Worm (Caenorhabditis elegans): ENCODE results near the gene srt-40.

DNA sequence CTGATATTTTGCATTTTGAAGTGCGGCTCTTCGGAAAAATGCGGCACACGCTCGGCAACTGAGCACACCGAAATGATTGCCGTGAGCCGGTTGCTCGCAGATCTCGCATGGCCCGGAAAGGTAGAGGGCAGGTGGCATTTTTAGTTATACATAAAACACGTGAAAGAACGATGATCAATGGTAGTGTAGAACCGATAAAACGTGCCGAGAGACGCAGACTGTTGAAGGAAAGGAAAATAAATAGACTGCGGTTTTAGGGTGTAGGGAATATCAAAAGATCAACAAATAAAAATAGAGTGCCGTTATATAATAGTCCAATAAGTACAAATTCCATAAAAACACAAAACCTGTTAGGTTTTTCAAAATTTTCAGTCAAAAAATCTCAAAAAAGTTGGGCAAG, 5.9 kb upstream of the srt-40 start, which contains the start of gene nhr-133:
- no peak for TF ChIP-seq ztf-18 (tag; optimal IDR thresholded peaks at IDR 0.05)
- TF ChIP-seq lin-26 (GFP tag; IDR thresholded peaks at IDR 0.05) = no peak
- TF ChIP-seq him-1 (tag; optimal IDR thresholded peaks at IDR 0.05) = no peak
- TF ChIP-seq unc-62 (GFP tag; optimal IDR thresholded peaks at IDR 0.05) = no peak
- TF ChIP-seq ztf-26 (tag; optimal IDR thresholded peaks at IDR 0.05) = no peak
- no peak for TF ChIP-seq xnd-1 (tag; optimal IDR thresholded peaks at IDR 0.05)
- TF ChIP-seq lsy-27 (tag; optimal IDR thresholded peaks at IDR 0.05; ENCODE audit: borderline replicate concordance, insufficient read depth) = no peak
- TF ChIP-seq nfyb-1 (GFP tag; IDR thresholded peaks at IDR 0.05) = no peak
- TF ChIP-seq ama-1 (optimal IDR thresholded peaks at IDR 0.05) = no peak
- TF ChIP-seq ama-1 (GFP tag; optimal IDR thresholded peaks at IDR 0.05) = no peak
- TF ChIP-seq dpl-1 (GFP tag; optimal IDR thresholded peaks at IDR 0.05) = no peak
- no peak for TF ChIP-seq pha-4 (tag; optimal IDR thresholded peaks at IDR 0.05)

Measured in whole organism, young adult.